Worm (Caenorhabditis elegans): ENCODE results near the gene Y39A3CL.7.

Y39A3CL.7 gene

DNA sequence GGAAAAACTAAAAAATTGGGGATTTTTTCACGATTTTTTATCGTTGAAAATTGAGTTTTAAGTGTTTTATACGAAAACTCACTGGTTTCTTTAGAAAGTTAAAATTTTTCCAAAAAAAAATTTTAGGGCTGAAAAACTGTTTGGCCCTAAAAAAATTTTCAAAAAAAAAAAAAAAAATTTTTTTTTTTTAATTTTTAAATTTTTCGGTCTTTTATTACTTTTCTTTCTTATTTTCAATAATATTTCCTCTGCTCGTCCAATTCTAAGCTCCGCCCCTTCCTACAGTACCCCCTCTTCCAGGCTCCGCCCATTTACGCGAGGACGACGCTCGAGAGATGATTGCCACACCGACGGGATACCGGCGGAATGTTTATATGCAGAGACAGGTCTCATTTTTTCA is 24.0 kb downstream of the Y39A3CL.7 start, which contains the start of gene pqn-82:
Gene pqn-82, plus strand, starts transcription at position 301 of the 400 bp plus-strand sequence.
- no peak for TF ChIP-seq ZK546.5 (tag; optimal IDR thresholded peaks at IDR 0.05)
- no peak for TF ChIP-seq fkh-10 (GFP tag; optimal IDR thresholded peaks at IDR 0.05)
- TF ChIP-seq zag-1 (tag; optimal IDR thresholded peaks at IDR 0.05) = no peak
- TF ChIP-seq unc-39 (tag; optimal IDR thresholded peaks at IDR 0.05) = no peak
- no peak for TF ChIP-seq unc-62 (GFP tag; optimal IDR thresholded peaks at IDR 0.05)
- TF ChIP-seq ztf-4 (tag; optimal IDR thresholded peaks at IDR 0.05) = no peak
- no peak for TF ChIP-seq ceh-9 (tag; optimal IDR thresholded peaks at IDR 0.05)
- TF ChIP-seq pha-4 (tag; optimal IDR thresholded peaks at IDR 0.05) = no peak
- TF ChIP-seq ztf-11 (tag; optimal IDR thresholded peaks at IDR 0.05) = no peak
- no peak for TF ChIP-seq ceh-28 (tag; optimal IDR thresholded peaks at IDR 0.05)
- no peak for TF ChIP-seq eor-1 (tag; optimal IDR thresholded peaks at IDR 0.05)
- no peak for TF ChIP-seq lsy-12 (tag; optimal IDR thresholded peaks at IDR 0.05)
- no peak for TF ChIP-seq nhr-77 (tag; optimal IDR thresholded peaks at IDR 0.05)
- no peak for TF ChIP-seq fkh-2 (tag; optimal IDR thresholded peaks at IDR 0.05)
- no peak for TF ChIP-seq egl-27 (tag; optimal IDR thresholded peaks at IDR 0.05)

DNA sequence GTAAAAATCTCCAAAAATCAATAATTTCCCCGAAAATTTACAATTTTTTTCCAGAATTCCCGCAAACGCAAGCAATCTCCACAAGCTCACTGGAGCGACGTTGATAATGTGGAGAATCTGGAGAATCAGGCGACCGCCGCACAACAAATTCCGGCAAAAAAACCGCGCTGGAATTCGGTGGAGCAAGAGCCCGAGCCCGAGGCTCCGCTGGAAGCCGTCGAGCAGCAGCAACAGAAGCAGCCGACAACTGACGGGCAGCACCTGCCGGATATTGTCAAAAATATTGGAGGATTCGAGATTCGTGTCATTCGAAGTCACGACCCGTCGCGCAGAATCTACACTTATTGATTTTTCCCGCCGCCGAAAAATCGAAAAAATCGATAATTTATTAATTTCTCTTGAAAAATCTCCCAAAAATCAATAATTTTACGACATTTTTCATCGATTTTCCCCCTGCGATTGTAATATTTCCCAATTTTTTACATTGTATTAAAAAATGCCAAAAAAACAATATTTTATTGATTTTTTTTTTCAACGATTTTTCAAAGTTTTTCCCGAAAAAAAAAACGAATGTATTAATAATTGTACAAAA is 27.5 kb downstream of the Y39A3CL.7 start:
- TF ChIP-seq mml-1 (tag; optimal IDR thresholded peaks at IDR 0.05) (no peak), ceh-28 (tag; optimal IDR thresholded peaks at IDR 0.05) (peak; percentile 68)

DNA sequence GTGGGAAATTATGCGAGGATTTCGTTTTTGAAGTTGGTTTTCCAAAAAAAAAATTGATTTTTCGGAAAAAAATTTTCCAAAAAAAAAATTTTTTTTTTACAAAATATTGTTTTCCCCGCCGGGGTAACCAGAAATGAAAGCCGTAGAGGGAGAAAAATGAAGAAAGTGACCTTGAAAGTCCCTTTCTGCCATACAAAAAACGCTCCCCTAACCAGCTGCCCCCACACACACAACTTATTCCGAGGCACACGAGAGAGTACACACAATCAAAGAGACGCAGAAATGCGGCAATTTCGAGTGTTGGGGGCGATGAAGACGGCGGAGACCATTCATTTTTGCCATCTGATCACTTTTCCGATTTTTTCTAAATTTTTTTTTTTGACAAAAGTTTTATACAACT is 29.2 kb downstream of the Y39A3CL.7 start:
- TF ChIP-seq hmg-11 (tag; optimal IDR thresholded peaks at IDR 0.05) = peak; percentile 12
- peak; percentile 89 for TF ChIP-seq nhr-25 (tag; optimal IDR thresholded peaks at IDR 0.05)
- TF ChIP-seq unc-39 (tag; optimal IDR thresholded peaks at IDR 0.05) = no peak
- no peak for TF ChIP-seq elt-3 (tag; optimal IDR thresholded peaks at IDR 0.05)
- no peak for TF ChIP-seq ZK546.5 (tag; optimal IDR thresholded peaks at IDR 0.05)

DNA sequence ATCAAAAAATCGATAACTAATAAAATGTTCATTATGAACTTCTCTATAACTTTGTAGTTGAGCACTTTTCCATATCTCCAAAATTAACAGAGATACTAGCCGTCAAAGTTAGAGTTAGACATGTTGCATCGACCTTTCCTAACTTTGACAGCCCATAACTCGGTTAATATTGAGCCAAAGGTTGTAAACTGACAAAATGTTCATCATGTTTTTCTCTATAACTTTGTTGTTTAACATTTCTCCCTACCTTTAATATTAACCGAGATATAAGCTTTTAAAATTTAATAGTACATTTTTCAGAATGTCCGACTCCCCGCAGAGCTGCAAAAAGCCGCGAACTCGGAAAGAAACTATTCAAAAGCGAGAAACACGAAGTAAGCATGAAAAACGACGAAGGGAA is 30.4 kb downstream of the Y39A3CL.7 start, which contains the start of gene hlh-33:
Gene hlh-33, plus strand, starts transcription at position 301 of the 400 bp plus-strand sequence.
- TF ChIP-seq snpc-4 (tag; optimal IDR thresholded peaks at IDR 0.05) (no peak), zag-1 (tag; optimal IDR thresholded peaks at IDR 0.05) (no peak), unc-62 (GFP tag; optimal IDR thresholded peaks at IDR 0.05) (no peak), fkh-10 (GFP tag; optimal IDR thresholded peaks at IDR 0.05) (no peak), elt-1 (tag; optimal IDR thresholded peaks at IDR 0.05) (no peak), nhr-77 (tag; optimal IDR thresholded peaks at IDR 0.05) (no peak), lin-39 (tag; optimal IDR thresholded peaks at IDR 0.05) (no peak), nhr-67 (tag; optimal IDR thresholded peaks at IDR 0.05) (no peak), ceh-9 (tag; optimal IDR thresholded peaks at IDR 0.05) (no peak), nhr-25 (tag; optimal IDR thresholded peaks at IDR 0.05) (no peak), nfya-1 (tag; optimal IDR thresholded peaks at IDR 0.05; ENCODE audit: insufficient read depth) (no peak), R02D3.7 (tag; optimal IDR thresholded peaks at IDR 0.05) (no peak), tbx-2 (tag; optimal IDR thresholded peaks at IDR 0.05) (no peak), hmg-11 (tag; optimal IDR thresholded peaks at IDR 0.05) (no peak), nhr-28 (tag; optimal IDR thresholded peaks at IDR 0.05) (no peak), mml-1 (tag; optimal IDR thresholded peaks at IDR 0.05) (no peak), ama-1 (optimal IDR thresholded peaks at IDR 0.05) (no peak), elt-3 (tag; optimal IDR thresholded peaks at IDR 0.05) (no peak)

DNA sequence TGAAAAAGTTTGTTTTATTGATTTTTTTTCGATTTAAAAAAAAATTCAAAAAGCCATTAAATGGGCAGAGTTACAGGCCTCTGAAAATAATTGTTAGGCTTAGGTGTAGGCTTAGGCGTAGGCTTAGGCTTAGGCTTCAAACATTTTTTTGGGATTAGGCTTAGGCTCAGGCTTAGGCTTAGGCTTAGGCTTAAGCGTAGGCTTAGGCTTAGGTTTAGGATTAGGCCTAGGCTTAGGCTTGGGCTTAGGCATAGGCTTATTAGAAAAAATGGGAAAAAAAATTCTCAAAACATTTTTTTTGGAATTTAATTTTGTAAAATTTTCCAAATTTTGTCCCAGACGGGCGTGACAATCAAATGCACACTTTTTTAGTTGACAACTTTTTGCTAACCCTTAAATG is 31.5 kb downstream of the Y39A3CL.7 start:
- TF ChIP-seq ceh-82 (tag; optimal IDR thresholded peaks at IDR 0.05) = no peak
- TF ChIP-seq unc-62 (GFP tag; optimal IDR thresholded peaks at IDR 0.05) = no peak
- no peak for TF ChIP-seq elt-1 (tag; optimal IDR thresholded peaks at IDR 0.05)
- TF ChIP-seq skn-1 (tag; optimal IDR thresholded peaks at IDR 0.05) = no peak
- TF ChIP-seq fkh-10 (GFP tag; optimal IDR thresholded peaks at IDR 0.05) = no peak
- no peak for TF ChIP-seq lsy-12 (tag; optimal IDR thresholded peaks at IDR 0.05)
- TF ChIP-seq nhr-23 (tag; optimal IDR thresholded peaks at IDR 0.05) = no peak
- no peak for TF ChIP-seq mml-1 (tag; optimal IDR thresholded peaks at IDR 0.05)
- TF ChIP-seq nhr-25 (tag; optimal IDR thresholded peaks at IDR 0.05) = no peak
- TF ChIP-seq elt-3 (tag; optimal IDR thresholded peaks at IDR 0.05) = no peak
- no peak for TF ChIP-seq nhr-28 (tag; optimal IDR thresholded peaks at IDR 0.05)

DNA sequence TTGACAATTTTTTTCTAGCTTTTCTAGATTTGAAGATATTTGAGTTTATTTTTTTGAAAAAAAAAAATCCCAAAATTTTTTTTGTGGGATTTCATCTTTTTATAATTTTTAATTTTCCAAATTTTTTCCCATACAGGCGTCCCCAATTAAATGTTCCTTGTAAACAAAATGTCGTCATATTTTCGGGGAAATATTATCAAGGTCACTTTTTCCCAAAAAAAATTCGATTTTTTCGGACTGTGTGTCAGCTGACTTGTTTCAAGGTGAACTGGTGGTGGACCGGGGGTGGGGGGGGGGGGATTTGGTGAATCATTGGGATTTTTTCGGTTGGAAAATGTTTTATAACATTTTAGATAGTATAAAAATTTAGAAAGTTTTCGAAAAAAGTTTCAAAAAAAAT is 32.0 kb downstream of the Y39A3CL.7 start:
- no peak for TF ChIP-seq ceh-28 (tag; optimal IDR thresholded peaks at IDR 0.05)
- no peak for TF ChIP-seq nhr-77 (tag; optimal IDR thresholded peaks at IDR 0.05)
- TF ChIP-seq elt-1 (tag; optimal IDR thresholded peaks at IDR 0.05) = no peak
- no peak for TF ChIP-seq nhr-237 (tag; optimal IDR thresholded peaks at IDR 0.05)
- TF ChIP-seq jun-1 (tag; optimal IDR thresholded peaks at IDR 0.05) = no peak
- no peak for TF ChIP-seq lin-15B (tag; optimal IDR thresholded peaks at IDR 0.05)
- TF ChIP-seq skn-1 (tag; optimal IDR thresholded peaks at IDR 0.05) = no peak
- no peak for TF ChIP-seq zag-1 (tag; optimal IDR thresholded peaks at IDR 0.05)
- no peak for TF ChIP-seq snpc-4 (tag; optimal IDR thresholded peaks at IDR 0.05)
- TF ChIP-seq eor-1 (tag; optimal IDR thresholded peaks at IDR 0.05) = no peak
- no peak for TF ChIP-seq ceh-16 (tag; optimal IDR thresholded peaks at IDR 0.05)
- no peak for TF ChIP-seq nhr-67 (tag; optimal IDR thresholded peaks at IDR 0.05)
- TF ChIP-seq elt-3 (tag; optimal IDR thresholded peaks at IDR 0.05) = no peak
- TF ChIP-seq egl-27 (tag; optimal IDR thresholded peaks at IDR 0.05) = no peak
- TF ChIP-seq elt-2 (tag; optimal IDR thresholded peaks at IDR 0.05) = no peak
- TF ChIP-seq pqm-1 (tag; optimal IDR thresholded peaks at IDR 0.05) = no peak
- TF ChIP-seq mml-1 (tag; optimal IDR thresholded peaks at IDR 0.05) = no peak
- TF ChIP-seq ama-1 (optimal IDR thresholded peaks at IDR 0.05) = no peak
- TF ChIP-seq nhr-23 (tag; optimal IDR thresholded peaks at IDR 0.05) = no peak
- TF ChIP-seq ztf-4 (tag; optimal IDR thresholded peaks at IDR 0.05) = no peak
